Fruit fly (Drosophila melanogaster) whole organism, embryonic: ENCODE results near the gene InR.
A peak's percentile ranks its signal among the peaks of the same experiment; 100 is the strongest.

Experiments used
- ATbp ChIP-seq: fragments of 200-800 bp; sonication (Bioruptor generic); optimal IDR thresholded peaks from 2 replicates; lab custom pipeline; 2017; ENCODE audit warnings: missing biosample characterization, mild to moderate bottlenecking, missing genetic modification characterization, missing genetic modification reagents
- Atf3 ChIP-seq: fragments of 200-800 bp; sonication (Bioruptor generic); optimal IDR thresholded peaks from 3 replicates; lab custom pipeline; 2016; ENCODE audit warnings: missing biosample characterization, missing genetic modification characterization
- CG1024 ChIP-seq: fragments of 200-800 bp; sonication (Bioruptor generic); IDR thresholded peaks from 2 replicates; pipeline ENCODE4 v1.3.6; 2022; ENCODE audit warnings: missing biosample characterization, missing genetic modification characterization
- CG14965 ChIP-seq: fragments of 200-800 bp; sonication (Bioruptor generic); optimal IDR thresholded peaks from 2 replicates; lab custom pipeline; 2016; ENCODE audit warnings: missing biosample characterization, missing genetic modification characterization, borderline replicate concordance
- CG16779 ChIP-seq: fragments of 200-800 bp; sonication (Bioruptor generic); IDR thresholded peaks from 2 replicates; pipeline ENCODE4 v1.3.6; 2022; ENCODE audit warnings: missing biosample characterization, missing genetic modification characterization
- CG16815 ChIP-seq: fragments of 200-800 bp; sonication (Bioruptor generic); optimal IDR thresholded peaks from 3 replicates; lab custom pipeline; 2017; ENCODE audit warnings: missing biosample characterization, mild to moderate bottlenecking, missing genetic modification characterization
- CG1832 ChIP-seq: fragments of 200-800 bp; sonication (Bioruptor generic); optimal IDR thresholded peaks from 2 replicates; lab custom pipeline; 2017; ENCODE audit warnings: missing biosample characterization, mild to moderate bottlenecking, missing genetic modification characterization, inconsistent platforms
- CG18476 ChIP-seq: fragments of 200-800 bp; sonication (Bioruptor generic); optimal IDR thresholded peaks from 2 replicates; lab custom pipeline; 2016; ENCODE audit warnings: missing biosample characterization, mild to moderate bottlenecking, missing genetic modification characterization
- CG18764 ChIP-seq: fragments of 200-800 bp; sonication (Bioruptor generic); optimal IDR thresholded peaks from 3 replicates; lab custom pipeline; 2016; ENCODE audit warnings: missing biosample characterization, missing genetic modification characterization
- CG2116 ChIP-seq: fragments of 200-800 bp; sonication (Bioruptor generic); optimal IDR thresholded peaks from 3 replicates; lab custom pipeline; 2018; ENCODE audit warnings: missing biosample characterization, mild to moderate bottlenecking, missing genetic modification characterization
- CG2712 ChIP-seq: fragments of 200-800 bp; optimal IDR thresholded peaks from 3 replicates; lab custom pipeline; 2019; ENCODE audit warnings: missing biosample characterization, mild to moderate bottlenecking, missing genetic modification characterization, moderate library complexity
- CG30403 ChIP-seq: fragments of 200-800 bp; sonication (Bioruptor generic); optimal IDR thresholded peaks from 3 replicates; lab custom pipeline; 2016; ENCODE audit warnings: missing biosample characterization, missing genetic modification characterization
- CG4424 ChIP-seq: fragments of 200-800 bp; sonication (Bioruptor generic); optimal IDR thresholded peaks from 3 replicates; lab custom pipeline; 2016; ENCODE audit warnings: missing biosample characterization, missing genetic modification characterization
- CG4617 ChIP-seq: fragments of 200-800 bp; sonication (Bioruptor generic); optimal IDR thresholded peaks from 3 replicates; lab custom pipeline; 2016; ENCODE audit warnings: missing biosample characterization, missing genetic modification characterization, borderline replicate concordance
- CG5953 ChIP-seq: fragments of 200-800 bp; sonication (Bioruptor generic); IDR thresholded peaks from 2 replicates; pipeline ENCODE4 v1.3.6; 2022; ENCODE audit warnings: missing biosample characterization, missing genetic modification characterization
- CG6683 ChIP-seq: fragments of 200-800 bp; sonication (Bioruptor generic); optimal IDR thresholded peaks from 2 replicates; lab custom pipeline; 2017; ENCODE audit warnings: missing biosample characterization, mild to moderate bottlenecking, missing genetic modification characterization, missing genetic modification reagents
- CG8359 ChIP-seq: fragments of 200-800 bp; sonication (Bioruptor generic); optimal IDR thresholded peaks from 2 replicates; lab custom pipeline; 2017; ENCODE audit warnings: missing biosample characterization, mild to moderate bottlenecking, missing genetic modification characterization, borderline replicate concordance
- CG8388 ChIP-seq: fragments of 200-800 bp; sonication (Bioruptor generic); optimal IDR thresholded peaks from 2 replicates; lab custom pipeline; 2019; ENCODE audit warnings: missing biosample characterization, mild to moderate bottlenecking, missing genetic modification characterization, moderate library complexity
- D19A ChIP-seq: fragments of 200-800 bp; optimal IDR thresholded peaks from 3 replicates; lab custom pipeline; 2019; ENCODE audit warnings: missing biosample characterization, mild to moderate bottlenecking, missing genetic modification characterization, moderate library complexity
- GATAe ChIP-seq: fragments of 200-800 bp; sonication (Bioruptor generic); conservative IDR thresholded peaks from 2 replicates; pipeline ENCODE4 v1.3.6; 2022; ENCODE audit warnings: missing biosample characterization, missing genetic modification characterization
- H2.0 ChIP-seq: fragments of 200-800 bp; sonication (Bioruptor generic); IDR thresholded peaks from 2 replicates; pipeline ENCODE4 v1.3.6; 2022; ENCODE audit warnings: missing biosample characterization, missing genetic modification characterization
- HmgZ ChIP-seq: fragments of 200-800 bp; sonication (Bioruptor generic); optimal IDR thresholded peaks from 2 replicates; lab custom pipeline; 2018; ENCODE audit warnings: missing biosample characterization, mild to moderate bottlenecking, missing genetic modification characterization
- Mes4 ChIP-seq: fragments of 200-800 bp; sonication (Bioruptor generic); optimal IDR thresholded peaks from 2 replicates; lab custom pipeline; 2016; ENCODE audit warnings: missing biosample characterization, missing genetic modification characterization
- Nf-YA ChIP-seq: fragments of 200-800 bp; sonication (Bioruptor generic); IDR thresholded peaks from 2 replicates; pipeline ENCODE4 v1.3.6; 2022; ENCODE audit warnings: missing biosample characterization, missing genetic modification characterization
- Scr ChIP-seq: fragments of 200-800 bp; sonication (Bioruptor generic); IDR thresholded peaks from 2 replicates; pipeline ENCODE4 v1.3.6; 2022; ENCODE audit warnings: missing biosample characterization, missing genetic modification characterization; ENCODE audit not compliant: partially characterized antibody
- Sin3A ChIP-seq: fragments of >200 bp; optimal IDR thresholded peaks from 2 replicates; lab custom pipeline; 2018
- Sox100B ChIP-seq: fragments of 200-800 bp; sonication (Bioruptor generic); optimal IDR thresholded peaks from 3 replicates; lab custom pipeline; 2018; ENCODE audit warnings: missing biosample characterization, mild to moderate bottlenecking, missing genetic modification characterization
- TFAM ChIP-seq: fragments of 200-800 bp; sonication (Bioruptor generic); optimal IDR thresholded peaks from 2 replicates; lab custom pipeline; 2017; ENCODE audit warnings: missing biosample characterization, missing genetic modification characterization, inconsistent platforms
- al ChIP-seq: fragments of 200-800 bp; sonication (Bioruptor generic); IDR thresholded peaks from 2 replicates; pipeline ENCODE4 v1.3.6; 2022; ENCODE audit warnings: missing biosample characterization, missing genetic modification characterization
- ap ChIP-seq: fragments of 200-800 bp; sonication (Bioruptor generic); IDR thresholded peaks from 2 replicates; pipeline ENCODE4 v1.3.6; 2022; ENCODE audit warnings: missing biosample characterization, missing genetic modification characterization
- ara ChIP-seq: fragments of 200-800 bp; sonication (Bioruptor generic); IDR thresholded peaks from 2 replicates; pipeline ENCODE4 v1.3.6; 2022; ENCODE audit warnings: missing biosample characterization, missing genetic modification characterization
- ash1 ChIP-seq: fragments of 200-800 bp; sonication (Bioruptor generic); optimal IDR thresholded peaks from 2 replicates; lab custom pipeline; 2018; ENCODE audit warnings: missing biosample characterization, mild to moderate bottlenecking, missing genetic modification characterization
- bab2 ChIP-seq: fragments of 200-800 bp; sonication (Bioruptor generic); optimal IDR thresholded peaks from 2 replicates; lab custom pipeline; 2016; ENCODE audit warnings: missing biosample characterization, missing genetic modification characterization
- cwo ChIP-seq: fragments of 200-800 bp; sonication (Bioruptor generic); optimal IDR thresholded peaks from 3 replicates; lab custom pipeline; 2017; ENCODE audit warnings: missing biosample characterization, missing genetic modification characterization, mild to moderate bottlenecking, moderate library complexity, missing genetic modification reagents
- da ChIP-seq: fragments of 200-800 bp; sonication (Bioruptor generic); optimal IDR thresholded peaks from 2 replicates; lab custom pipeline; 2016; ENCODE audit warnings: missing biosample characterization, missing genetic modification characterization
- dan ChIP-seq: fragments of 200-800 bp; sonication (Bioruptor generic); IDR thresholded peaks from 2 replicates; pipeline ENCODE4 v1.3.6; 2022; ENCODE audit warnings: missing biosample characterization, missing genetic modification characterization
- en ChIP-seq: fragments of 200-800 bp; sonication (Bioruptor generic); optimal IDR thresholded peaks from 2 replicates; lab custom pipeline; 2016; ENCODE audit warnings: missing biosample characterization, missing genetic modification characterization
- fd64A ChIP-seq: fragments of 200-800 bp; sonication (Bioruptor generic); optimal IDR thresholded peaks from 3 replicates; lab custom pipeline; 2018; ENCODE audit warnings: missing biosample characterization, mild to moderate bottlenecking, missing genetic modification characterization
- hkb ChIP-seq, 2 experiments: fragments of 200-800 bp in 1 of 2; fragments of >200 bp in 1 of 2; sonication (Bioruptor generic) in 1 of 2; IDR thresholded peaks in 1 of 2; optimal IDR thresholded peaks in 1 of 2; 2 replicates each; pipeline versions ENCODE4 v1.3.6 to Lab custom; 2017 to 2022; ENCODE audit warnings: missing biosample characterization in 1 of 2, missing genetic modification characterization in 1 of 2
- jumu ChIP-seq: fragments of 200-800 bp; sonication (Bioruptor generic); optimal IDR thresholded peaks from 3 replicates; lab custom pipeline; 2016; ENCODE audit warnings: missing biosample characterization, missing genetic modification characterization
- lab ChIP-seq: fragments of 200-800 bp; sonication (Bioruptor generic); optimal IDR thresholded peaks from 3 replicates; lab custom pipeline; 2017; ENCODE audit warnings: missing biosample characterization, missing genetic modification characterization, mild to moderate bottlenecking, moderate library complexity, missing genetic modification reagents
- nmo ChIP-seq: fragments of 200-800 bp; sonication (Bioruptor generic); optimal IDR thresholded peaks from 2 replicates; lab custom pipeline; 2018; ENCODE audit warnings: missing biosample characterization, mild to moderate bottlenecking, missing genetic modification characterization, moderate library complexity
- odd ChIP-seq: fragments of 200-800 bp; sonication (Bioruptor generic); optimal IDR thresholded peaks from 2 replicates; lab custom pipeline; 2017; ENCODE audit warnings: missing biosample characterization, mild to moderate bottlenecking, missing genetic modification characterization
- pan ChIP-seq, 4 experiments: fragments of >200 bp in 3 of 4; fragments of 200-800 bp in 1 of 4; sonication (Bioruptor generic) in 1 of 4; optimal IDR thresholded peaks in 3 of 4; IDR thresholded peaks in 1 of 4; 2 replicates each; pipeline versions ENCODE4 v1.3.6 to Lab custom; 2017 to 2022; ENCODE audit warnings: missing biosample characterization in 2 of 4, missing genetic modification characterization in 2 of 4, mixed read lengths in 1 of 4
- sisA ChIP-seq: fragments of 200-800 bp; sonication (Bioruptor generic); IDR thresholded peaks from 2 replicates; pipeline ENCODE4 v1.3.6; 2022; ENCODE audit warnings: missing biosample characterization, missing genetic modification characterization
- tio ChIP-seq: fragments of 200-800 bp; sonication (Bioruptor generic); optimal IDR thresholded peaks from 2 replicates; lab custom pipeline; 2017; ENCODE audit warnings: missing biosample characterization, missing genetic modification characterization, inconsistent platforms
- tx ChIP-seq: fragments of 200-800 bp; sonication (Bioruptor generic); optimal IDR thresholded peaks from 2 replicates; lab custom pipeline; 2016; ENCODE audit warnings: missing biosample characterization, missing genetic modification characterization
- usp ChIP-seq: fragments of >200 bp; optimal IDR thresholded peaks from 2 replicates; lab custom pipeline; 2017; ENCODE audit warnings: missing biosample characterization, missing genetic modification characterization
- vvl ChIP-seq: fragments of 200-800 bp; sonication (Bioruptor generic); IDR thresholded peaks from 2 replicates; pipeline ENCODE4 v1.3.6; 2022; ENCODE audit warnings: missing biosample characterization, missing genetic modification characterization
- yki ChIP-seq: fragments of >200 bp; optimal IDR thresholded peaks from 3 replicates; lab custom pipeline; 2018

Gene InR

DNA sequence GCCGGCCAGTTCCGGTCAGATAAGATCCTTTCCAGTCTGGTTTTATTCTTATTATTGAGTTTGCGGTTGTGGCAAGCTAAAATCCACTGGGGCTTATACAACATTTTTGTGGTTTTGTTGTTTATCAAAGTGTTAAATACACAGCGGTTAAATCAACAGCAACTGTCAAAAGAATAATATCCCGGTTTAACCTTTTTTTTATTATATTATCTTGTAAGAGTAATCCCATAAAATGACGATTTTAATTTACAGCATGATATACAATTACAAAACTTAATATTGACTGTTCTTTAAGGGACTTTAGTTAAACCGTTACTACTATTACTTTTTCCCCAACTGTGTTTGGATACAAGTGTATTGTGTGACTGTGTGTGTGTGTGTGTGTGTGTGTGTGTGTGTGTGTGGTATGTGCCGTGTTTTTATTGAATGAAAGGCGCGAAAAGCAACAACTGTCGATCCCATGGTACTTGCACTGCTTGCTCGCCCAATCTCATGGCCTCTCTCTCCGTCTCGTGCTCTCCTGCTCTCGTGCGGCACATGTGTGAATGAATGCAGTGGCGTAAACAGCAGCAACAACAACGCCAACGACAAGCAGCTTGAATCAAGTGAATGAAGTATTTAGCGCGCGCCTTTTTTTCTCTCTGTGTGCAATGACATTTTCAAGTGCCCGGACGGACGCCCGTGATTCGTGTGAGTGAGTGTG lies 29.5 kb downstream of the InR start (continued):
- no peak for TF ChIP-seq CG1024 (GFP tag; lab: Robert Waterston, UW)
- TF ChIP-seq sisA (GFP tag; lab: Robert Waterston, UW), result no peak
- TF ChIP-seq dan (GFP tag; lab: Robert Waterston, UW), result no peak
- TF ChIP-seq H2.0 (GFP tag; lab: Robert Waterston, UW), result 0 out of 2 replicates have a peak, but pooled peaks have one; percentile 16
- TF ChIP-seq Sin3A (lab: Kevin White, UChicago), result no peak
- no peak for TF ChIP-seq bab2 (GFP tag; lab: Kevin White, UChicago)
- TF ChIP-seq CG14965 (GFP tag; lab: Kevin White, UChicago), result no peak
- TF ChIP-seq D19A (tag; lab: Kevin White, UChicago), result peak; percentile 18
- no peak for TF ChIP-seq tx (GFP tag; lab: Kevin White, UChicago)
- no peak for TF ChIP-seq hkb (optimal IDR thresholded peaks at IDR 0.05; lab: Kevin White, UChicago)
- 0 out of 2 replicates have a peak, but pooled peaks have one; percentile 10 for TF ChIP-seq hkb (GFP tag; IDR thresholded peaks at IDR 0.05; lab: Robert Waterston, UW)
- TF ChIP-seq lab (GFP tag; lab: Kevin White, UChicago), result peak; percentile 23
- no peak for TF ChIP-seq jumu (GFP tag; lab: Kevin White, UChicago)
- peak; percentile 16 for TF ChIP-seq CG2712 (tag; lab: Kevin White, UChicago)
- no peak for TF ChIP-seq ATbp
- TF ChIP-seq CG8359 (GFP tag; lab: Kevin White, UChicago), result no peak
- peak; percentile 21; the same call in 1 of the 2 replicates for TF ChIP-seq CG5953
- TF ChIP-seq CG16815, result no peak
- TF ChIP-seq HmgZ, result no peak
- no peak for TF ChIP-seq CG4617
- TF ChIP-seq Sox100B (GFP tag; lab: Kevin White, UChicago), result peak; percentile 52
- TF ChIP-seq vvl, result peak; percentile 41; the same call in 1 of the 2 replicates
- TF ChIP-seq GATAe (GFP tag; lab: Robert Waterston, UW), result no peak
- TF ChIP-seq usp (GFP tag; lab: Kevin White, UChicago), result no peak
- no peak for TF ChIP-seq CG4424
- TF ChIP-seq odd (GFP tag; lab: Kevin White, UChicago), result no peak
- no peak for TF ChIP-seq al (GFP tag; lab: Robert Waterston, UW)
- no peak for TF ChIP-seq ash1 (GFP tag; lab: Kevin White, UChicago)
- no peak for TF ChIP-seq Scr (GFP tag; lab: Robert Waterston, UW)
- TF ChIP-seq nmo (GFP tag; lab: Kevin White, UChicago), result no peak
- TF ChIP-seq ap (GFP tag; lab: Robert Waterston, UW), result no peak
- TF ChIP-seq fd64A, result no peak
- no peak for TF ChIP-seq CG18476
- no peak for TF ChIP-seq CG8388 (GFP tag; lab: Kevin White, UChicago)
- no peak for TF ChIP-seq da
- TF ChIP-seq CG30403 (GFP tag; lab: Kevin White, UChicago), result no peak
- peak; percentile 78 for TF ChIP-seq cwo (GFP tag; lab: Kevin White, UChicago)
- no peak for TF ChIP-seq Atf3 (GFP tag; lab: Kevin White, UChicago)
- TF ChIP-seq Mes4 (GFP tag; lab: Kevin White, UChicago), result no peak
- no peak for TF ChIP-seq pan (optimal IDR thresholded peaks at IDR 0.05; lab: Kevin White, UChicago)
- no peak for TF ChIP-seq pan (GFP tag; optimal IDR thresholded peaks at IDR 0.05 in 1 of 2, IDR thresholded peaks at IDR 0.05 in 1 of 2)
- TF ChIP-seq ara, result no peak
- TF ChIP-seq tio, result no peak
- TF ChIP-seq en, result no peak
- TF ChIP-seq CG2116 (GFP tag; lab: Kevin White, UChicago), result no peak
- TF ChIP-seq CG16779 (GFP tag; lab: Robert Waterston, UW), result no peak
- no peak for TF ChIP-seq CG6683
- TF ChIP-seq yki (lab: Kevin White, UChicago), result no peak
- TF ChIP-seq TFAM, result no peak
- no peak for TF ChIP-seq CG18764
- TF ChIP-seq Nf-YA (GFP tag; lab: Robert Waterston, UW), result no peak
- TF ChIP-seq CG1832 (GFP tag; lab: Kevin White, UChicago), result peak; percentile 75
